Worm (Caenorhabditis elegans) whole organism, mixed stage, embryonic: ENCODE measurements around the gene cht-5.

Source experiments
- M03D4.4 ChIP-seq: sonication (generic microtip); optimal IDR thresholded peaks from 2 replicates; lab custom pipeline; 2017; ENCODE audit warnings: mild to moderate bottlenecking, missing genetic modification characterization, missing compliant biosample characterization
- blmp-1 ChIP-seq: fragments of 150-350 bp; optimal IDR thresholded peaks from 2 replicates; lab custom pipeline; 2014; ENCODE audit warnings: missing biosample characterization, missing genetic modification characterization
- ceh-39 ChIP-seq: fragments of 150-350 bp; optimal IDR thresholded peaks from 2 replicates; lab custom pipeline; 2014; ENCODE audit warnings: missing biosample characterization, missing genetic modification characterization
- ceh-43 ChIP-seq: fragments of 200-800 bp; sonication (Bioruptor generic); optimal IDR thresholded peaks from 2 replicates; lab custom pipeline; 2018; ENCODE audit warnings: mild to moderate bottlenecking, missing genetic modification characterization, moderate library complexity, missing compliant biosample characterization
- ceh-83 ChIP-seq: fragments of 200-800 bp; sonication (Bioruptor generic); optimal IDR thresholded peaks from 2 replicates; lab custom pipeline; 2018; ENCODE audit warnings: mild to moderate bottlenecking, missing genetic modification characterization, missing compliant biosample characterization
- ces-1 ChIP-seq: fragments of 150-350 bp; optimal IDR thresholded peaks from 2 replicates; lab custom pipeline; 2014; ENCODE audit warnings: missing biosample characterization, missing genetic modification reagents, missing genetic modification characterization
- cnd-1 ChIP-seq: fragments of 200-800 bp; sonication (Bioruptor generic); optimal IDR thresholded peaks from 2 replicates; lab custom pipeline; 2018; ENCODE audit warnings: mild to moderate bottlenecking, missing genetic modification characterization, missing compliant biosample characterization
- elt-3 ChIP-seq: fragments of 150-350 bp; optimal IDR thresholded peaks from 2 replicates; lab custom pipeline; 2014; ENCODE audit warnings: missing biosample characterization, missing genetic modification characterization
- flh-1 ChIP-seq: fragments of 200-800 bp; sonication (Bioruptor generic); optimal IDR thresholded peaks from 2 replicates; lab custom pipeline; 2018; ENCODE audit warnings: mild to moderate bottlenecking, missing genetic modification characterization, moderate library complexity, missing compliant biosample characterization
- ham-2 ChIP-seq: fragments of 200-800 bp; sonication (Bioruptor generic); optimal IDR thresholded peaks from 2 replicates; lab custom pipeline; 2018; ENCODE audit warnings: mild to moderate bottlenecking, missing genetic modification characterization, missing compliant biosample characterization
- hlh-1 ChIP-seq: fragments of 150-350 bp; optimal IDR thresholded peaks from 2 replicates; lab custom pipeline; 2014; ENCODE audit warnings: missing biosample characterization, missing genetic modification reagents, missing genetic modification characterization
- lin-13 ChIP-seq: fragments of 150-350 bp; optimal IDR thresholded peaks from 2 replicates; lab custom pipeline; 2014; ENCODE audit warnings: missing biosample characterization, missing genetic modification characterization
- lin-32 ChIP-seq: fragments of 200-800 bp; sonication (Bioruptor generic); optimal IDR thresholded peaks from 2 replicates; lab custom pipeline; 2018; ENCODE audit warnings: mild to moderate bottlenecking, missing genetic modification characterization, missing compliant biosample characterization
- lsy-2 ChIP-seq: fragments of 150-350 bp; optimal IDR thresholded peaks from 2 replicates; lab custom pipeline; 2014; ENCODE audit warnings: missing biosample characterization, missing genetic modification characterization
- mab-5 ChIP-seq: fragments of 150-350 bp; optimal IDR thresholded peaks from 2 replicates; lab custom pipeline; 2014; ENCODE audit warnings: missing biosample characterization, missing genetic modification characterization
- mep-1 ChIP-seq: fragments of 150-350 bp; optimal IDR thresholded peaks from 2 replicates; lab custom pipeline; 2017; ENCODE audit warnings: missing biosample characterization, missing genetic modification reagents, missing genetic modification characterization, inconsistent platforms
- nhr-12 ChIP-seq: fragments of 150-350 bp; optimal IDR thresholded peaks from 2 replicates; lab custom pipeline; 2014; ENCODE audit warnings: missing biosample characterization, missing genetic modification characterization
- nhr-237 ChIP-seq: fragments of 150-350 bp; optimal IDR thresholded peaks from 2 replicates; lab custom pipeline; 2014; ENCODE audit warnings: missing biosample characterization, missing genetic modification characterization
- pha-4 ChIP-seq: fragments of 150-350 bp; optimal IDR thresholded peaks from 2 replicates; lab custom pipeline; 2018; ENCODE audit warnings: missing biosample characterization, missing genetic modification reagents, missing genetic modification characterization
- sem-2 ChIP-seq: fragments of 200-800 bp; sonication (Bioruptor generic); optimal IDR thresholded peaks from 2 replicates; lab custom pipeline; 2018; ENCODE audit warnings: mild to moderate bottlenecking, missing genetic modification characterization, missing compliant biosample characterization
- snpc-4 ChIP-seq: fragments of 150-350 bp; optimal IDR thresholded peaks from 2 replicates; lab custom pipeline; 2014; ENCODE audit warnings: missing biosample characterization, missing genetic modification characterization
- tbx-8 ChIP-seq: fragments of 200-800 bp; sonication (Bioruptor generic); optimal IDR thresholded peaks from 2 replicates; lab custom pipeline; 2018; ENCODE audit warnings: mild to moderate bottlenecking, missing genetic modification characterization, moderate library complexity, missing compliant biosample characterization
- unc-120 ChIP-seq: sonication (generic microtip); optimal IDR thresholded peaks from 2 replicates; lab custom pipeline; 2017; ENCODE audit warnings: missing genetic modification characterization, missing compliant biosample characterization; ENCODE audit not compliant: poor library complexity, severe bottlenecking
- unc-62 ChIP-seq: fragments of 150-350 bp; optimal IDR thresholded peaks from 2 replicates; lab custom pipeline; 2014; ENCODE audit warnings: missing biosample characterization, missing genetic modification reagents, missing genetic modification characterization
- zip-8 ChIP-seq: fragments of 150-350 bp; optimal IDR thresholded peaks from 2 replicates; lab custom pipeline; 2014; ENCODE audit warnings: missing biosample characterization, missing genetic modification characterization
- ztf-11 ChIP-seq: fragments of 150-350 bp; optimal IDR thresholded peaks from 2 replicates; lab custom pipeline; 2014; ENCODE audit warnings: missing biosample characterization, missing genetic modification characterization

cht-5 gene

ce11 chrV:10133277-10133676, 18.8 kb downstream of the cht-5 start:
- TF ChIP-seq mab-5 (tag; lab: Kevin White, UChicago) (no peak), pha-4 (tag; lab: Kevin White, UChicago) (no peak), tbx-8 (no peak), cnd-1 (no peak), nhr-237 (tag; lab: Kevin White, UChicago) (no peak), sem-2 (GFP tag; lab: Kevin White, UChicago) (no peak), unc-120 (tag; lab: Kevin White, UChicago) (no peak), lin-13 (tag; lab: Kevin White, UChicago) (no peak), blmp-1 (no peak), flh-1 (GFP tag; lab: Kevin White, UChicago) (no peak), hlh-1 (no peak), ceh-43 (no peak), M03D4.4 (tag; lab: Kevin White, UChicago) (no peak), elt-3 (tag; lab: Kevin White, UChicago) (no peak)

- TF ChIP-seq nhr-237 (tag; lab: Kevin White, UChicago) = peak; percentile 26
- TF ChIP-seq mep-1 (tag; lab: Kevin White, UChicago) = peak; percentile 59
- peak; percentile 26 for TF ChIP-seq pha-4 (tag; lab: Kevin White, UChicago)
- peak; percentile 40 for TF ChIP-seq ces-1 (GFP tag; lab: Kevin White, UChicago)
- no peak for TF ChIP-seq tbx-8
- peak; percentile 41 for TF ChIP-seq lsy-2 (tag; lab: Kevin White, UChicago)
Measured at ce11 chrV:10134077-10134693, 19.8 kb downstream of the cht-5 start, which contains the start of the genes C08B6.18, wdr-20 and C08B6.8. Gene C08B6.18 (minus strand): TSS chrV:10134127. Gene wdr-20 (minus strand): TSS chrV:10134158. Gene C08B6.8 (plus strand): TSS chrV:10134643.

ce11 chrV:10145653-10146052, 31.2 kb downstream of the cht-5 start, which contains the start of gene C51E3.9:
Gene C51E3.9 (plus strand): TSS chrV:10145953.
- TF ChIP-seq zip-8 (no peak), hlh-1 (peak; percentile 27)

- peak; percentile 52 for TF ChIP-seq hlh-1
- peak; percentile 44 for TF ChIP-seq unc-62 (GFP tag; lab: Kevin White, UChicago)
- TF ChIP-seq elt-3 (tag; lab: Kevin White, UChicago) = no peak
- no peak for TF ChIP-seq ceh-39
- TF ChIP-seq unc-120 (tag; lab: Kevin White, UChicago) = peak; percentile 16
- TF ChIP-seq nhr-237 (tag; lab: Kevin White, UChicago) = no peak
Measured at ce11 chrV:10146787-10147186, 32.4 kb downstream of the cht-5 start.

- TF ChIP-seq nhr-12 (tag; lab: Kevin White, UChicago) = no peak
- TF ChIP-seq ztf-11 = no peak
- no peak for TF ChIP-seq lin-32
- TF ChIP-seq sem-2 (GFP tag; lab: Kevin White, UChicago) = no peak
- TF ChIP-seq ceh-43 = no peak
- no peak for TF ChIP-seq ham-2 (GFP tag; lab: Kevin White, UChicago)
Measured at ce11 chrV:10148352-10148751, 33.9 kb downstream of the cht-5 start, which contains the start of gene srsx-26. Gene srsx-26 (plus strand): TSS chrV:10148652.

- no peak for TF ChIP-seq cnd-1
- no peak for TF ChIP-seq lsy-2 (tag; lab: Kevin White, UChicago)
Measured at ce11 chrV:10149728-10150127, 35.3 kb downstream of the cht-5 start, which contains the start of gene srsx-27. Gene srsx-27 (plus strand): TSS chrV:10150028.

ce11 chrV:10152278-10152677, 37.8 kb downstream of the cht-5 start, which contains the start of gene srsx-28:
Gene srsx-28 (plus strand): TSS chrV:10152578.
- TF ChIP-seq ceh-39 (no peak), lin-13 (tag; lab: Kevin White, UChicago) (no peak), snpc-4 (no peak), unc-120 (tag; lab: Kevin White, UChicago) (no peak), cnd-1 (no peak), unc-62 (GFP tag; lab: Kevin White, UChicago) (no peak), lsy-2 (tag; lab: Kevin White, UChicago) (no peak), pha-4 (tag; lab: Kevin White, UChicago) (no peak), ceh-83 (GFP tag; lab: Kevin White, UChicago) (no peak), mep-1 (tag; lab: Kevin White, UChicago) (no peak), elt-3 (tag; lab: Kevin White, UChicago) (no peak)
- TF ChIP-seq, all 35 proteins: peak for 0
